Worm (Caenorhabditis elegans) whole organism, L4/young adult: Measurements from ENCODE around the gene cyp-31A3.

ENCODE experiments used
- dao-5 ChIP-seq: sonication (generic microtip); optimal IDR thresholded peaks from 2 replicates; lab custom pipeline; 2016; ENCODE audit warnings: missing genotype, missing genetic modification characterization, moderate library complexity, missing compliant biosample characterization
- him-1 ChIP-seq: sonication (generic microtip); optimal IDR thresholded peaks from 2 replicates; lab custom pipeline; 2016; ENCODE audit warnings: missing genotype, missing genetic modification reagents, missing genetic modification characterization, missing compliant biosample characterization

DNA sequence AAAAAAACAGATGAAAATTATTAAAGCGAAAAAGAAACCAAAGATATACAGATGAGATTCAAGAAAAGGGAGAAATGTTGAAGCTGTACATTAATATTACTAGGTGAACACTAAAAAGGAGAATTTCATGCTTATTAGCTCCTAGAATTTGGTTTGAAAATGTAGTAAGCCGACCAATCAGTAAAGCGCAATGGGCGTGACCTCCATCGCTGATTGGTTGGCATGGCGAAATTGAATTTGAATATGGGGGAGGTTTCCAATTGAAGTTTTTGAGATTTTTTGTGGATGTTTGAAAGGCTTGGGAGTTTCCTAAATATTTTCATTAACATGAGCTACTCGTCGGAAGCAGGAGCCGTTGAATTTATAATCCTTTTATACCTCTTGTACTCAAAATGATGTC is 15.7 kb downstream of the cyp-31A3 start:
- TF ChIP-seq dao-5 (no peak), him-1 (tag; lab: Kevin White, UChicago) (no peak)
